Worm (Caenorhabditis elegans): ENCODE data around the gene inx-9.

DNA sequence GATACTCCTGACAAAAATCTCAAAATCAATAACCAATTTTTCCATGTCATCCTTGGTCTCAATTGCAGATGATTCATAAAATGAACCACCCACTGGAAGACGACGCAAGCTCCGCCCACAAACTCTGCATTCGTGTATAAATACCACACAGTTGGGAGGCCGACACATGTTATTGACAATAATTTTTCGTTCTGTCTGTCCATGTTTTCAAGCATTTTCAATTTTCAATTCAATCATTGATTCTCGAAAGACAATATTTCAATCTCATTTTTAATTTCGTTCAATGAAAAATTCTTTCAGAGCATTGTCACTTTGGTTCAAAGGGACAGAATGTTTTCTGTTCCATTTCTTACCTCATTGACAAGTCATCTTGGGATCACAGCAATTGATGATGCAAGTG is at the start of gene inx-9:
- TF ChIP-seq ceh-16 (tag; optimal IDR thresholded peaks at IDR 0.05) (no peak), lsy-12 (tag; optimal IDR thresholded peaks at IDR 0.05) (no peak), nhr-43 (tag; optimal IDR thresholded peaks at IDR 0.05; ENCODE audit: poor library complexity, severe bottlenecking) (no peak), nhr-76 (tag; optimal IDR thresholded peaks at IDR 0.05) (no peak), elt-1 (tag; optimal IDR thresholded peaks at IDR 0.05) (no peak)

Data from whole organism, L3 larva.